Worm (Caenorhabditis elegans): ENCODE results near the gene C52E2.3.
"Not testable (repeated sequence)": the region's sequence is repeated elsewhere in the genome, so short reads cannot be mapped to it uniquely, and the experiment has no call there.

- not testable (repeated sequence) for TF ChIP-seq ama-1 (optimal IDR thresholded peaks at IDR 0.05); hmg-4 (GFP tag; optimal IDR thresholded peaks at IDR 0.05); F13C5.2 (tag; optimal IDR thresholded peaks at IDR 0.05); pes-1 (GFP tag; IDR thresholded peaks at IDR 0.05); hnd-1 (tag; optimal IDR thresholded peaks at IDR 0.05); scrt-1 (GFP tag; IDR thresholded peaks at IDR 0.05); ets-7 (tag; optimal IDR thresholded peaks at IDR 0.05); aly-1 (tag; optimal IDR thresholded peaks at IDR 0.05); hmbx-1 (tag; optimal IDR thresholded peaks at IDR 0.05)
Measured at ce11 chrII:1862334-1862733, 11.3 kb downstream of the C52E2.3 start, which contains the start of gene fbxb-98.

Measured in whole organism, early embryonic.